Worm (Caenorhabditis elegans): ENCODE data around the gene aptf-1.
A peak's percentile ranks its signal among the peaks of the same experiment; 100 is the strongest.

Gene aptf-1

DNA sequence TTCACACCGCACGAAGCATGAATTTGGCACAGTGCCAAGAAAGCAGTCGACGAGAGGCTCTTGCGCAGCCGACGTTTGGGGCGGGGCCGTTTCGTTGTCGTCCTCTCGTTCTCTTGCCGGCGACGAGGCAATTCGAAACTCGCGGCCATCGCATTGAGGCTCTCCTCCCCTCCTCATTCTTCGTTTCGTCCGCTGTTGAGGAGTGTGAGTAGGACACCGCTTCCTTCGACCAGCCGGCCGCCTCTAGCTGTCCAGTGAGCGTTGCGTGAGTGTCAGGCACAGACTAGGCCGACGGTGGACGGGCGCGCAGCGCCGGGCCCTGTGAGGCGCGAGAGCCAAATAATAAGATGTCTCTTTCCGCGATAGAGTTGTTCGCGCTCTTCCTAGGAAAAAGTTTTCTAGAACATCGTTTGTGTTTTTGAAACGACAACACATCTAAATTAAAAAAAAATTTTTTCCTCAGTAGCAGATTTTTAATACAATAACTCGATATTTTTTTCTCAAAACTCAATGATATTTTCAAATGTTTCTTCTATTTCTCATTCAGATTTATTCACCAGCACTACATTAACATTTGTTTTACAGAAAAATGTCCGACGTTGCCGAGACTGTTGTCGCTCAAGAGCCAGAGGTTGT is 37.2 kb downstream of the aptf-1 start, which contains the start of the genes T28D9.11 and T28D9.1 (continued):
- no peak for TF ChIP-seq ztf-11 (tag; optimal IDR thresholded peaks at IDR 0.05)
- TF ChIP-seq mep-1 (tag; optimal IDR thresholded peaks at IDR 0.05), result peak; percentile 85
- peak; percentile 71 for TF ChIP-seq lim-7 (GFP tag; IDR thresholded peaks at IDR 0.05)
- TF ChIP-seq spr-3 (GFP tag; optimal IDR thresholded peaks at IDR 0.05), result no peak
- no peak for TF ChIP-seq nhr-102 (tag; optimal IDR thresholded peaks at IDR 0.05)
- peak; percentile 77 for TF ChIP-seq hlh-11 (tag; optimal IDR thresholded peaks at IDR 0.05)
- TF ChIP-seq nhr-77 (tag; optimal IDR thresholded peaks at IDR 0.05), result no peak
- peak; percentile 70 to 77 for TF ChIP-seq lsy-2 (tag; optimal IDR thresholded peaks at IDR 0.05)
- TF ChIP-seq daf-16 (GFP tag; optimal IDR thresholded peaks at IDR 0.05), result no peak
- TF ChIP-seq daf-16 (tag; optimal IDR thresholded peaks at IDR 0.05), result no peak
- no peak for TF ChIP-seq ceh-62 (tag; optimal IDR thresholded peaks at IDR 0.05)
- no peak for TF ChIP-seq ceh-32 (tag; optimal IDR thresholded peaks at IDR 0.05; ENCODE audit: poor library complexity)
- 0 out of 2 replicates have a peak, but pooled peaks have one; percentile 23 for TF ChIP-seq snpc-1.2 (GFP tag; IDR thresholded peaks at IDR 0.05)
- no peak for TF ChIP-seq tag-97 (GFP tag; IDR thresholded peaks at IDR 0.05)
- TF ChIP-seq F26F4.8 (GFP tag; conservative IDR thresholded peaks at IDR 0.05), result no peak
- no peak for TF ChIP-seq F49E8.2 (tag; optimal IDR thresholded peaks at IDR 0.05; ENCODE audit: borderline replicate concordance)
- peak; percentile 68 for TF ChIP-seq lin-13 (GFP tag; optimal IDR thresholded peaks at IDR 0.05)
- peak; percentile 60; the same call in 1 of the 2 replicates for TF ChIP-seq nhr-42 (GFP tag; IDR thresholded peaks at IDR 0.05)
- peak; percentile 49 for TF ChIP-seq nhr-11 (tag; optimal IDR thresholded peaks at IDR 0.05)
- TF ChIP-seq fos-1 (tag; optimal IDR thresholded peaks at IDR 0.05), result no peak
- peak; percentile 44 for TF ChIP-seq dpl-1 (GFP tag; optimal IDR thresholded peaks at IDR 0.05)
- no peak for TF ChIP-seq unc-130 (GFP tag; optimal IDR thresholded peaks at IDR 0.05)
- peak; percentile 69 for TF ChIP-seq mxl-3 (GFP tag; optimal IDR thresholded peaks at IDR 0.05)
- TF ChIP-seq ama-1 (optimal IDR thresholded peaks at IDR 0.05), result no peak
- no peak for TF ChIP-seq attf-4 (tag; optimal IDR thresholded peaks at IDR 0.05)
- 0 out of 2 replicates have a peak, but pooled peaks have one; percentile 35 for TF ChIP-seq D1046.2 (GFP tag; IDR thresholded peaks at IDR 0.05)
- TF ChIP-seq ZK546.5 (tag; optimal IDR thresholded peaks at IDR 0.05), result no peak
- TF ChIP-seq aha-1 (tag), result peak; percentile 73
- peak; percentile 22 for TF ChIP-seq hlh-30 (tag; optimal IDR thresholded peaks at IDR 0.05; ENCODE audit: insufficient read depth)
- no peak for TF ChIP-seq ceh-82 (tag; optimal IDR thresholded peaks at IDR 0.05)
- TF ChIP-seq lin-1 (GFP tag; IDR thresholded peaks at IDR 0.05), result no peak
- no peak for TF ChIP-seq Y105C5A.15 (GFP tag; IDR thresholded peaks at IDR 0.05)
- TF ChIP-seq F37D6.2 (tag; optimal IDR thresholded peaks at IDR 0.05), result peak; percentile 71
- TF ChIP-seq dve-1 (tag; optimal IDR thresholded peaks at IDR 0.05; ENCODE audit: insufficient read depth), result no peak
- no peak for TF ChIP-seq saeg-2 (GFP tag; IDR thresholded peaks at IDR 0.05)
- no peak for TF ChIP-seq dmd-9 (GFP tag; IDR thresholded peaks at IDR 0.05)
- TF ChIP-seq hif-1 (tag; optimal IDR thresholded peaks at IDR 0.05), result peak in 1 of 2 experiments; percentile 58
- no peak for TF ChIP-seq dmd-8 (GFP tag; IDR thresholded peaks at IDR 0.05)
- peak in 1 of 2 experiments; percentile 27 for TF ChIP-seq mdl-1 (tag; optimal IDR thresholded peaks at IDR 0.05)
- TF ChIP-seq nhr-76 (tag; optimal IDR thresholded peaks at IDR 0.05), result no peak
- TF ChIP-seq hmg-1.1 (GFP tag; IDR thresholded peaks at IDR 0.05), result peak; percentile 81
- no peak for TF ChIP-seq zfp-2 (tag; optimal IDR thresholded peaks at IDR 0.05)
- no peak for TF ChIP-seq skn-1 (tag; optimal IDR thresholded peaks at IDR 0.05)
- no peak for TF ChIP-seq Y48G9A.11 (GFP tag; IDR thresholded peaks at IDR 0.05)
- peak in 1 of 2 experiments; percentile 48 for TF ChIP-seq unc-62 (GFP tag; optimal IDR thresholded peaks at IDR 0.05 in 1 of 2)
- TF ChIP-seq unc-62 (tag; optimal IDR thresholded peaks at IDR 0.05), result no peak
- no peak for TF ChIP-seq sdz-12 (GFP tag; optimal IDR thresholded peaks at IDR 0.05)
- TF ChIP-seq mes-2 (tag; optimal IDR thresholded peaks at IDR 0.05; ENCODE audit: poor library complexity, severe bottlenecking), result peak; percentile 61
